Worm (Caenorhabditis elegans) whole organism, late embryonic: ENCODE measurements around the gene T28A11.18.

Source experiments
- T23F11.4 ChIP-seq: fragments of 200-800 bp; sonication (Bioruptor generic); optimal IDR thresholded peaks from 2 replicates; lab custom pipeline; 2018; ENCODE audit warnings: mild to moderate bottlenecking, missing genetic modification characterization, missing compliant biosample characterization
- Y22D7AL.16 ChIP-seq: sonication (generic microtip); optimal IDR thresholded peaks from 2 replicates; lab custom pipeline; 2016; ENCODE audit warnings: missing genetic modification characterization, missing compliant biosample characterization
- ahr-1 ChIP-seq: sonication (generic microtip); optimal IDR thresholded peaks from 2 replicates; lab custom pipeline; 2016; ENCODE audit warnings: missing genetic modification characterization, missing compliant biosample characterization
- ceh-14 ChIP-seq: sonication (generic microtip); optimal IDR thresholded peaks from 2 replicates; lab custom pipeline; 2016; ENCODE audit warnings: missing genotype, missing genetic modification characterization, missing compliant biosample characterization
- ceh-18 ChIP-seq: sonication (generic microtip); optimal IDR thresholded peaks from 2 replicates; lab custom pipeline; 2016; ENCODE audit warnings: missing genetic modification characterization, missing compliant biosample characterization
- ceh-19 ChIP-seq: fragments of 200-800 bp; sonication (Bioruptor generic); optimal IDR thresholded peaks from 2 replicates; lab custom pipeline; 2018; ENCODE audit warnings: mild to moderate bottlenecking, missing genetic modification characterization, missing compliant biosample characterization
- ceh-2 ChIP-seq: sonication (generic microtip); optimal IDR thresholded peaks from 2 replicates; lab custom pipeline; 2016; ENCODE audit warnings: missing genotype, missing genetic modification characterization, missing compliant biosample characterization
- ceh-24 ChIP-seq: sonication (generic microtip); optimal IDR thresholded peaks from 2 replicates; lab custom pipeline; 2016; ENCODE audit warnings: mild to moderate bottlenecking, missing genetic modification characterization, missing compliant biosample characterization
- ceh-31 ChIP-seq: sonication (generic microtip); optimal IDR thresholded peaks from 2 replicates; lab custom pipeline; 2016; ENCODE audit warnings: missing genetic modification characterization, missing compliant biosample characterization
- ceh-34 ChIP-seq: sonication (generic microtip); optimal IDR thresholded peaks from 2 replicates; lab custom pipeline; 2016; ENCODE audit warnings: mild to moderate bottlenecking, missing genetic modification characterization, missing compliant biosample characterization
- ceh-45 ChIP-seq: fragments of 200-800 bp; sonication (Bioruptor generic); IDR thresholded peaks from 2 replicates; pipeline ENCODE4 v1.3.6; 2022; ENCODE audit warnings: missing genetic modification reagents, missing genetic modification characterization, missing compliant biosample characterization
- ceh-48 ChIP-seq: sonication (generic microtip); optimal IDR thresholded peaks from 2 replicates; lab custom pipeline; 2016; ENCODE audit warnings: missing genetic modification characterization, inconsistent platforms, missing compliant biosample characterization
- ceh-6 ChIP-seq: fragments of 200-800 bp; sonication (Bioruptor generic); optimal IDR thresholded peaks from 2 replicates; lab custom pipeline; 2018; ENCODE audit warnings: mild to moderate bottlenecking, missing genetic modification characterization, missing compliant biosample characterization
- ceh-9 ChIP-seq: sonication (generic microtip); optimal IDR thresholded peaks from 2 replicates; lab custom pipeline; 2016; ENCODE audit warnings: mild to moderate bottlenecking, missing genetic modification characterization, inconsistent platforms, missing compliant biosample characterization
- dve-1 ChIP-seq: sonication (generic microtip); optimal IDR thresholded peaks from 2 replicates; lab custom pipeline; 2017; ENCODE audit warnings: antibody characterized with exemption, mild to moderate bottlenecking, missing genetic modification characterization, missing compliant biosample characterization
- ets-4 ChIP-seq: sonication (generic microtip); optimal IDR thresholded peaks from 2 replicates; lab custom pipeline; 2016; ENCODE audit warnings: missing genetic modification characterization, missing compliant biosample characterization
- fax-1 ChIP-seq: sonication (generic microtip); optimal IDR thresholded peaks from 2 replicates; lab custom pipeline; 2016; ENCODE audit warnings: missing genotype, missing genetic modification characterization, missing compliant biosample characterization
- fkh-10 ChIP-seq: fragments of 150-350 bp; optimal IDR thresholded peaks from 2 replicates; lab custom pipeline; 2014; ENCODE audit warnings: missing biosample characterization, missing genetic modification reagents, missing genetic modification characterization
- gmeb-2 ChIP-seq: sonication (generic microtip); optimal IDR thresholded peaks from 2 replicates; lab custom pipeline; 2016; ENCODE audit warnings: missing genetic modification characterization, inconsistent platforms, missing compliant biosample characterization
- hlh-15 ChIP-seq: sonication (generic microtip); optimal IDR thresholded peaks from 2 replicates; lab custom pipeline; 2016; ENCODE audit warnings: missing genetic modification characterization, missing compliant biosample characterization
- lin-11 ChIP-seq: fragments of 200-800 bp; sonication (Bioruptor generic); optimal IDR thresholded peaks from 2 replicates; lab custom pipeline; 2018; ENCODE audit warnings: mild to moderate bottlenecking, missing genetic modification characterization, missing compliant biosample characterization
- mec-3 ChIP-seq: sonication (generic microtip); optimal IDR thresholded peaks from 2 replicates; lab custom pipeline; 2016; ENCODE audit warnings: borderline replicate concordance, missing genetic modification characterization, missing compliant biosample characterization
- npax-4 ChIP-seq: sonication (generic microtip); optimal IDR thresholded peaks from 2 replicates; lab custom pipeline; 2016; ENCODE audit warnings: missing genetic modification characterization, missing compliant biosample characterization
- odd-2 ChIP-seq: sonication (generic microtip); optimal IDR thresholded peaks from 2 replicates; lab custom pipeline; 2017; ENCODE audit warnings: antibody characterized with exemption, mild to moderate bottlenecking, missing genetic modification characterization, missing compliant biosample characterization
- pag-3 ChIP-seq: sonication (generic microtip); optimal IDR thresholded peaks from 2 replicates; lab custom pipeline; 2016; ENCODE audit warnings: missing compliant biosample characterization, missing genetic modification characterization, borderline replicate concordance
- pat-9 ChIP-seq: fragments of 200-800 bp; sonication (Bioruptor generic); optimal IDR thresholded peaks from 2 replicates; lab custom pipeline; 2018; ENCODE audit warnings: mild to moderate bottlenecking, missing genetic modification characterization, moderate library complexity, missing compliant biosample characterization
- pax-1 ChIP-seq: fragments of 150-350 bp; optimal IDR thresholded peaks from 2 replicates; lab custom pipeline; 2014; ENCODE audit warnings: missing biosample characterization, missing genetic modification characterization
- pha-2 ChIP-seq: sonication (generic microtip); optimal IDR thresholded peaks from 2 replicates; lab custom pipeline; 2017; ENCODE audit warnings: mild to moderate bottlenecking, missing genetic modification characterization, missing compliant biosample characterization
- pros-1 ChIP-seq: fragments of 150-350 bp; optimal IDR thresholded peaks from 2 replicates; lab custom pipeline; 2014; ENCODE audit warnings: missing biosample characterization, missing genetic modification reagents, missing genetic modification characterization
- sox-4 ChIP-seq: sonication (generic microtip); optimal IDR thresholded peaks from 2 replicates; lab custom pipeline; 2017; ENCODE audit warnings: mild to moderate bottlenecking, missing genetic modification characterization, inconsistent platforms, missing compliant biosample characterization
- syd-9 ChIP-seq: sonication (generic microtip); optimal IDR thresholded peaks from 2 replicates; lab custom pipeline; 2016; ENCODE audit warnings: mild to moderate bottlenecking, missing genetic modification characterization, moderate library complexity, missing compliant biosample characterization
- tbx-2 ChIP-seq: sonication (generic microtip); optimal IDR thresholded peaks from 2 replicates; lab custom pipeline; 2016; ENCODE audit warnings: missing genetic modification characterization, missing compliant biosample characterization
- ttx-3 ChIP-seq: sonication (generic microtip); optimal IDR thresholded peaks from 2 replicates; lab custom pipeline; 2016; ENCODE audit warnings: missing genetic modification reagents, missing genetic modification characterization, missing compliant biosample characterization
- unc-3 ChIP-seq, 2 experiments: fragments of 200-800 bp in 1 of 2; sonication (Bioruptor generic) in 1 of 2; sonication (generic microtip) in 1 of 2; conservative IDR thresholded peaks in 1 of 2; optimal IDR thresholded peaks in 1 of 2; 2 replicates each; pipeline versions ENCODE4 v1.3.6 to Lab custom; 2016 to 2022; ENCODE audit warnings: missing compliant biosample characterization in 2 of 2, missing genetic modification characterization in 2 of 2, missing genetic modification reagents in 1 of 2
- zip-5 ChIP-seq: sonication (generic microtip); optimal IDR thresholded peaks from 2 replicates; lab custom pipeline; 2016; ENCODE audit warnings: missing genetic modification characterization, missing compliant biosample characterization

T28A11.18 gene

ce11 chrV:3269407-3269806 is 1.6 kb upstream of the T28A11.18 start, which contains the start of gene T28A11.19:
TSS of gene T28A11.19 (minus strand) at chrV:3269514.
- TF ChIP-seq ahr-1 (tag; lab: Kevin White, UChicago) (no peak), lin-11 (no peak)

- no peak for TF ChIP-seq odd-2
- no peak for TF ChIP-seq pag-3 (tag; lab: Kevin White, UChicago)
- TF ChIP-seq npax-4 = no peak
- TF ChIP-seq zip-5 (tag; lab: Kevin White, UChicago) = no peak
- TF ChIP-seq ceh-48 (tag; lab: Kevin White, UChicago) = no peak
- no peak for TF ChIP-seq ceh-31 (tag; lab: Kevin White, UChicago)
- no peak for TF ChIP-seq ceh-45
- no peak for TF ChIP-seq T23F11.4 (GFP tag; lab: Kevin White, UChicago)
- no peak for TF ChIP-seq tbx-2 (tag; lab: Kevin White, UChicago)
- TF ChIP-seq ceh-6 = no peak
Observed at ce11 chrV:3266189-3266588, 1.7 kb downstream of the T28A11.18 start, which contains the start of gene T28A11.17. TSS of gene T28A11.17 (minus strand) at chrV:3266289.

- TF ChIP-seq gmeb-2 (tag; lab: Kevin White, UChicago) (no peak), syd-9 (tag; lab: Kevin White, UChicago) (no peak), pros-1 (no peak), ceh-9 (no peak), ttx-3 (tag; lab: Kevin White, UChicago) (no peak), ahr-1 (tag; lab: Kevin White, UChicago) (no peak), mec-3 (tag; lab: Kevin White, UChicago) (no peak), unc-3 (GFP tag; conservative IDR thresholded peaks at IDR 0.05; lab: Robert Waterston, UW) (no peak), unc-3 (tag; optimal IDR thresholded peaks at IDR 0.05; lab: Kevin White, UChicago) (no peak), fkh-10 (GFP tag; lab: Kevin White, UChicago) (no peak), pax-1 (tag; lab: Kevin White, UChicago) (no peak), ceh-34 (tag; lab: Kevin White, UChicago) (no peak), dve-1 (tag; lab: Kevin White, UChicago) (no peak)
Observed at ce11 chrV:3260075-3260474, 7.8 kb downstream of the T28A11.18 start, which contains the start of gene srbc-5. TSS of gene srbc-5 (plus strand) at chrV:3260375.

- TF ChIP-seq ceh-18 = no peak
- no peak for TF ChIP-seq syd-9 (tag; lab: Kevin White, UChicago)
- no peak for TF ChIP-seq fax-1 (tag; lab: Kevin White, UChicago)
- TF ChIP-seq sox-4 = no peak
- no peak for TF ChIP-seq ceh-24
Observed at ce11 chrV:3259168-3259622, 8.7 kb downstream of the T28A11.18 start, which contains the start of gene T28A11.16. TSS of gene T28A11.16 (minus strand) at chrV:3259218.

- TF ChIP-seq hlh-15 (no peak), ahr-1 (tag; lab: Kevin White, UChicago) (no peak), ceh-45 (no peak), ets-4 (tag; lab: Kevin White, UChicago) (no peak), ceh-19 (no peak), pha-2 (tag; lab: Kevin White, UChicago) (no peak), odd-2 (no peak), pat-9 (tag; lab: Kevin White, UChicago) (no peak), ceh-2 (tag; lab: Kevin White, UChicago) (no peak), Y22D7AL.16 (tag; lab: Kevin White, UChicago) (no peak), ceh-14 (no peak), T23F11.4 (GFP tag; lab: Kevin White, UChicago) (no peak)
- TF ChIP-seq, all 69 proteins: peak for 0
Observed at ce11 chrV:3257277-3257676, 10.6 kb downstream of the T28A11.18 start, which contains the start of gene T28A11.22. TSS of gene T28A11.22 (plus strand) at chrV:3257577.
